Worm (Caenorhabditis elegans) whole organism, L3 larva: ENCODE results near the gene spe-29.

ENCODE experiments used
- ZK546.5 ChIP-seq: sonication (generic microtip); optimal IDR thresholded peaks from 2 replicates; lab custom pipeline; 2017; ENCODE audit warnings: missing biosample characterization, missing genetic modification characterization
- daf-12 ChIP-seq: fragments of 150-350 bp; optimal IDR thresholded peaks from 2 replicates; lab custom pipeline; 2014; ENCODE audit warnings: missing biosample characterization, missing genetic modification reagents, missing genetic modification characterization
- fkh-2 ChIP-seq: fragments of 150-350 bp; optimal IDR thresholded peaks from 2 replicates; lab custom pipeline; 2014; ENCODE audit warnings: missing biosample characterization, missing genetic modification reagents, missing genetic modification characterization
- fos-1 ChIP-seq: fragments of 150-350 bp; optimal IDR thresholded peaks from 2 replicates; lab custom pipeline; 2014; ENCODE audit warnings: missing biosample characterization, missing genetic modification characterization
- jun-1 ChIP-seq: fragments of 150-350 bp; optimal IDR thresholded peaks from 2 replicates; lab custom pipeline; 2014; ENCODE audit warnings: missing biosample characterization, missing genetic modification reagents, missing genetic modification characterization
- lin-15B ChIP-seq: fragments of 150-350 bp; optimal IDR thresholded peaks from 2 replicates; lab custom pipeline; 2014; ENCODE audit warnings: missing biosample characterization, missing genetic modification characterization
- nhr-11 ChIP-seq: fragments of 150-350 bp; optimal IDR thresholded peaks from 2 replicates; lab custom pipeline; 2014; ENCODE audit warnings: missing biosample characterization, missing genetic modification characterization
- nhr-237 ChIP-seq: fragments of 150-350 bp; optimal IDR thresholded peaks from 2 replicates; lab custom pipeline; 2014; ENCODE audit warnings: missing biosample characterization, missing genetic modification characterization
- nhr-77 ChIP-seq: fragments of 150-350 bp; optimal IDR thresholded peaks from 2 replicates; lab custom pipeline; 2014; ENCODE audit warnings: missing biosample characterization, missing genetic modification characterization
- pqm-1 ChIP-seq: fragments of 150-350 bp; optimal IDR thresholded peaks from 2 replicates; lab custom pipeline; 2017; ENCODE audit warnings: missing biosample characterization, missing genetic modification characterization, inconsistent platforms
- tbx-2 ChIP-seq: sonication (generic microtip); optimal IDR thresholded peaks from 2 replicates; lab custom pipeline; 2016; ENCODE audit warnings: mild to moderate bottlenecking, missing genetic modification characterization, missing compliant biosample characterization
- ztf-11 ChIP-seq: fragments of 150-350 bp; optimal IDR thresholded peaks from 2 replicates; lab custom pipeline; 2014; ENCODE audit warnings: missing biosample characterization, missing genetic modification characterization

- TF ChIP-seq nhr-237 (tag; lab: Kevin White, UChicago), result no peak
- no peak for TF ChIP-seq tbx-2
- TF ChIP-seq ztf-11 (tag; lab: Kevin White, UChicago), result no peak
- TF ChIP-seq ZK546.5 (tag; lab: Kevin White, UChicago), result no peak
- no peak for TF ChIP-seq jun-1 (tag; lab: Kevin White, UChicago)
- no peak for TF ChIP-seq nhr-77 (tag; lab: Kevin White, UChicago)
- no peak for TF ChIP-seq daf-12 (tag; lab: Kevin White, UChicago)
- TF ChIP-seq lin-15B, result no peak
- TF ChIP-seq pqm-1 (tag; lab: Kevin White, UChicago), result no peak
- TF ChIP-seq nhr-11, result no peak
- TF ChIP-seq fkh-2 (tag; lab: Kevin White, UChicago), result no peak
- no peak for TF ChIP-seq fos-1
Measured at ce11 chrIV:9969081-9969480, 35.4 kb downstream of the spe-29 start, which contains the start of the genes kin-5 and C47E12.11.
